Worm (Caenorhabditis elegans) whole organism, L4 larva: ENCODE measurements around the gene ttr-16.

ENCODE experiments used
- D1046.2 ChIP-seq: fragments of 200-800 bp; sonication (Bioruptor generic); IDR thresholded peaks from 2 replicates; pipeline ENCODE4 v1.3.6; 2022; ENCODE audit warnings: missing genetic modification characterization, missing compliant biosample characterization
- F10B5.3 ChIP-seq: sonication (generic microtip); optimal IDR thresholded peaks from 2 replicates; lab custom pipeline; 2016; ENCODE audit warnings: mild to moderate bottlenecking, missing genetic modification characterization, missing compliant biosample characterization
- F26F4.8 ChIP-seq: fragments of 200-800 bp; sonication (Bioruptor generic); conservative IDR thresholded peaks from 2 replicates; pipeline ENCODE4 v1.3.6; 2022; ENCODE audit warnings: missing genetic modification characterization, missing compliant biosample characterization
- F44E2.7 ChIP-seq: fragments of 200-800 bp; sonication (Bioruptor generic); IDR thresholded peaks from 2 replicates; pipeline ENCODE4 v2.1.2; 2022; ENCODE audit warnings: missing genetic modification characterization, missing compliant biosample characterization
- R02D3.7 ChIP-seq: fragments of 150-350 bp; sonication (generic microtip); optimal IDR thresholded peaks from 3 replicates; lab custom pipeline; 2014; ENCODE audit warnings: missing biosample characterization, missing genetic modification characterization
- Y48G9A.11 ChIP-seq: fragments of 200-800 bp; sonication (Bioruptor generic); IDR thresholded peaks from 2 replicates; pipeline ENCODE4 v1.3.6; 2022; ENCODE audit warnings: missing genetic modification reagents, missing genetic modification characterization, missing compliant biosample characterization
- Y5F2A.4 ChIP-seq: fragments of 200-800 bp; sonication (Bioruptor generic); optimal IDR thresholded peaks from 2 replicates; lab custom pipeline; 2018; ENCODE audit warnings: mild to moderate bottlenecking, missing genetic modification characterization, missing compliant biosample characterization
- Y75B8A.6 ChIP-seq: fragments of 200-800 bp; sonication (Bioruptor generic); IDR thresholded peaks from 2 replicates; pipeline ENCODE4 v1.3.6; 2022; ENCODE audit warnings: missing genetic modification reagents, missing genetic modification characterization, missing compliant biosample characterization
- ZK337.2 ChIP-seq: fragments of 200-800 bp; sonication (Bioruptor generic); IDR thresholded peaks from 2 replicates; pipeline ENCODE4 v1.3.6; 2022; ENCODE audit warnings: missing genetic modification reagents, missing genetic modification characterization, missing compliant biosample characterization
- ZK546.5 ChIP-seq, 2 experiments: sonication (generic microtip); optimal IDR thresholded peaks; 2 replicates each; lab custom pipeline; 2017; ENCODE audit warnings: missing biosample characterization in 2 of 2, missing genetic modification characterization in 2 of 2
- aly-2 ChIP-seq: sonication (generic microtip); optimal IDR thresholded peaks from 2 replicates; lab custom pipeline; 2018; ENCODE audit warnings: missing biosample characterization, missing genetic modification characterization
- ceh-20 ChIP-seq: fragments of 200-800 bp; sonication (Bioruptor generic); IDR thresholded peaks from 2 replicates; pipeline ENCODE4 v1.3.6; 2022; ENCODE audit warnings: missing genetic modification reagents, missing genetic modification characterization, missing compliant biosample characterization
- ceh-82 ChIP-seq: sonication (generic microtip); optimal IDR thresholded peaks from 2 replicates; lab custom pipeline; 2017; ENCODE audit warnings: missing biosample characterization, missing genetic modification characterization
- ces-1 ChIP-seq: fragments of 150-350 bp; sonication (generic microtip); optimal IDR thresholded peaks from 4 replicates; lab custom pipeline; 2014; ENCODE audit warnings: missing biosample characterization, missing genetic modification reagents, missing genetic modification characterization
- ctbp-1 ChIP-seq: fragments of 200-800 bp; sonication (Bioruptor generic); IDR thresholded peaks from 2 replicates; pipeline ENCODE4 v1.3.6; 2022; ENCODE audit warnings: missing genetic modification reagents, missing genetic modification characterization, missing compliant biosample characterization
- daf-19 ChIP-seq: fragments of 200-800 bp; sonication (Bioruptor generic); conservative IDR thresholded peaks from 2 replicates; pipeline ENCODE4 v1.3.6; 2022; ENCODE audit warnings: missing genetic modification characterization, missing compliant biosample characterization
- daf-8 ChIP-seq: fragments of 200-800 bp; sonication (Bioruptor generic); IDR thresholded peaks from 2 replicates; pipeline ENCODE4 v1.3.6; 2022; ENCODE audit warnings: missing genetic modification characterization, missing compliant biosample characterization
- dmd-6 ChIP-seq: fragments of 200-800 bp; sonication (Bioruptor generic); IDR thresholded peaks from 2 replicates; pipeline ENCODE4 v1.3.6; 2022; ENCODE audit warnings: missing genetic modification reagents, missing genetic modification characterization, missing compliant biosample characterization
- duxl-1 ChIP-seq: sonication (generic microtip); optimal IDR thresholded peaks from 2 replicates; lab custom pipeline; 2016; ENCODE audit warnings: mild to moderate bottlenecking, missing genetic modification characterization, moderate library complexity, missing compliant biosample characterization; ENCODE audit not compliant: poor library complexity
- dve-1 ChIP-seq: sonication (generic microtip); optimal IDR thresholded peaks from 2 replicates; lab custom pipeline; 2017; ENCODE audit warnings: antibody characterized with exemption, mild to moderate bottlenecking, missing genetic modification characterization, missing compliant biosample characterization; ENCODE audit not compliant: insufficient read depth
- egl-27 ChIP-seq: sonication (generic microtip); optimal IDR thresholded peaks from 3 replicates; lab custom pipeline; 2017; ENCODE audit warnings: missing biosample characterization, missing genetic modification reagents, missing genetic modification characterization
- egl-43 ChIP-seq: fragments of 200-800 bp; sonication (Bioruptor generic); IDR thresholded peaks from 2 replicates; pipeline ENCODE4 v1.3.6; 2022; ENCODE audit warnings: missing genetic modification reagents, missing genetic modification characterization, missing compliant biosample characterization
- fkh-10 ChIP-seq: fragments of 150-350 bp; optimal IDR thresholded peaks from 2 replicates; lab custom pipeline; 2014; ENCODE audit warnings: missing biosample characterization, missing genetic modification reagents, missing genetic modification characterization
- gei-8 ChIP-seq: fragments of 200-800 bp; sonication (Bioruptor generic); optimal IDR thresholded peaks from 2 replicates; lab custom pipeline; 2018; ENCODE audit warnings: mild to moderate bottlenecking, missing genetic modification characterization, missing compliant biosample characterization
- hif-1 ChIP-seq, 2 experiments: sonication (generic microtip); optimal IDR thresholded peaks; 2 replicates each; lab custom pipeline; 2016 to 2017; ENCODE audit warnings: missing compliant biosample characterization in 2 of 2, missing genetic modification characterization in 2 of 2, missing genetic modification reagents in 2 of 2, missing genotype in 2 of 2, mild to moderate bottlenecking in 1 of 2
- hlh-30 ChIP-seq: sonication (generic microtip); optimal IDR thresholded peaks from 2 replicates; lab custom pipeline; 2017; ENCODE audit warnings: antibody characterized with exemption, mild to moderate bottlenecking, missing genetic modification characterization, missing compliant biosample characterization; ENCODE audit not compliant: insufficient read depth
- lin-15B ChIP-seq: fragments of 150-350 bp; sonication (generic microtip); optimal IDR thresholded peaks from 3 replicates; lab custom pipeline; 2014; ENCODE audit warnings: missing biosample characterization, missing genetic modification characterization
- lin-29 ChIP-seq: fragments of 200-800 bp; sonication (Bioruptor generic); IDR thresholded peaks from 2 replicates; pipeline ENCODE4 v1.3.6; 2022; ENCODE audit warnings: missing genetic modification reagents, missing genetic modification characterization, missing compliant biosample characterization
- lin-38 ChIP-seq: fragments of 200-800 bp; sonication (Bioruptor generic); IDR thresholded peaks from 2 replicates; pipeline ENCODE4 v1.3.6; 2022; ENCODE audit warnings: missing genetic modification reagents, missing genetic modification characterization, missing compliant biosample characterization
- lin-39 ChIP-seq: fragments of 150-350 bp; optimal IDR thresholded peaks from 2 replicates; lab custom pipeline; 2014; ENCODE audit warnings: missing biosample characterization, missing genetic modification reagents, missing genetic modification characterization
- lsy-2 ChIP-seq, 2 experiments: fragments of 150-350 bp in 1 of 2; sonication (generic microtip) in 1 of 2; optimal IDR thresholded peaks; 2 replicates each; lab custom pipeline; 2014 to 2017; ENCODE audit warnings: missing biosample characterization in 2 of 2, missing genetic modification characterization in 2 of 2
- madf-9 ChIP-seq: fragments of 200-800 bp; sonication (Bioruptor generic); conservative IDR thresholded peaks from 2 replicates; pipeline ENCODE4 v1.3.6; 2022; ENCODE audit warnings: missing genetic modification reagents, missing genetic modification characterization, missing compliant biosample characterization
- mes-2 ChIP-seq: sonication (generic microtip); optimal IDR thresholded peaks from 2 replicates; lab custom pipeline; 2016; ENCODE audit warnings: missing genotype, mild to moderate bottlenecking, missing genetic modification characterization, missing compliant biosample characterization; ENCODE audit not compliant: poor library complexity, severe bottlenecking
- mxl-3 ChIP-seq: fragments of 200-800 bp; sonication (Bioruptor generic); optimal IDR thresholded peaks from 2 replicates; lab custom pipeline; 2018; ENCODE audit warnings: mild to moderate bottlenecking, missing genetic modification characterization, missing compliant biosample characterization
- nhr-102 ChIP-seq: sonication (generic microtip); optimal IDR thresholded peaks from 2 replicates; lab custom pipeline; 2016; ENCODE audit warnings: mild to moderate bottlenecking, missing genetic modification characterization, moderate library complexity, missing compliant biosample characterization
- nhr-11 ChIP-seq: fragments of 150-350 bp; optimal IDR thresholded peaks from 2 replicates; lab custom pipeline; 2014; ENCODE audit warnings: missing biosample characterization, missing genetic modification characterization
- nhr-111 ChIP-seq: fragments of 200-800 bp; sonication (Bioruptor generic); optimal IDR thresholded peaks from 2 replicates; lab custom pipeline; 2018; ENCODE audit warnings: mild to moderate bottlenecking, missing genetic modification characterization, missing compliant biosample characterization
- nhr-28 ChIP-seq: fragments of 150-350 bp; optimal IDR thresholded peaks from 2 replicates; lab custom pipeline; 2014; ENCODE audit warnings: missing biosample characterization, missing genetic modification characterization
- nhr-41 ChIP-seq: fragments of 200-800 bp; sonication (Bioruptor generic); IDR thresholded peaks from 2 replicates; pipeline ENCODE4 v1.3.6; 2022; ENCODE audit warnings: missing genetic modification reagents, missing genetic modification characterization, missing compliant biosample characterization
- nhr-6 ChIP-seq: fragments of 150-350 bp; optimal IDR thresholded peaks from 2 replicates; lab custom pipeline; 2014; ENCODE audit warnings: missing biosample characterization, missing genetic modification characterization
- nhr-76 ChIP-seq: fragments of 150-350 bp; optimal IDR thresholded peaks from 2 replicates; lab custom pipeline; 2014; ENCODE audit warnings: missing biosample characterization, missing genetic modification characterization
- pqm-1 ChIP-seq: sonication (generic microtip); optimal IDR thresholded peaks from 2 replicates; lab custom pipeline; 2017; ENCODE audit warnings: missing biosample characterization, missing genetic modification characterization
- saeg-2 ChIP-seq: fragments of 200-800 bp; sonication (Bioruptor generic); IDR thresholded peaks from 2 replicates; pipeline ENCODE4 v1.3.6; 2022; ENCODE audit warnings: missing genetic modification reagents, missing genetic modification characterization, missing compliant biosample characterization
- spr-3 ChIP-seq: fragments of 200-800 bp; sonication (Bioruptor generic); optimal IDR thresholded peaks from 2 replicates; lab custom pipeline; 2018; ENCODE audit warnings: mild to moderate bottlenecking, missing genetic modification characterization, missing compliant biosample characterization
- tag-97 ChIP-seq: fragments of 200-800 bp; sonication (Bioruptor generic); IDR thresholded peaks from 2 replicates; pipeline ENCODE4 v1.3.6; 2022; ENCODE audit warnings: missing genetic modification characterization, missing compliant biosample characterization
- tra-1 ChIP-seq: fragments of 200-800 bp; sonication (Bioruptor generic); IDR thresholded peaks from 2 replicates; pipeline ENCODE4 v1.3.6; 2022; ENCODE audit warnings: missing genetic modification reagents, missing genetic modification characterization, missing compliant biosample characterization
- unc-130 ChIP-seq: sonication (generic microtip); optimal IDR thresholded peaks from 2 replicates; lab custom pipeline; 2016; ENCODE audit warnings: missing genetic modification reagents, missing genetic modification characterization, missing compliant biosample characterization
- unc-39 ChIP-seq: sonication (generic microtip); optimal IDR thresholded peaks from 2 replicates; lab custom pipeline; 2017; ENCODE audit warnings: missing biosample characterization, missing genetic modification characterization
- vab-7 ChIP-seq: fragments of 200-800 bp; sonication (Bioruptor generic); IDR thresholded peaks from 2 replicates; pipeline ENCODE4 v1.3.6; 2022; ENCODE audit warnings: missing genetic modification reagents, missing genetic modification characterization, missing compliant biosample characterization
- zip-11 ChIP-seq: fragments of 200-800 bp; sonication (Bioruptor generic); IDR thresholded peaks from 2 replicates; pipeline ENCODE4 v1.3.6; 2022; ENCODE audit warnings: missing genetic modification characterization, missing compliant biosample characterization

ttr-16 gene

ce11 chrIV:11025941-11026340 lies 38.0 kb downstream of the ttr-16 start (continued):
- no peak for TF ChIP-seq ces-1 (GFP tag; lab: Kevin White, UChicago)
- TF ChIP-seq mes-2 (tag; lab: Kevin White, UChicago) = peak; percentile 79
- TF ChIP-seq ZK546.5 (tag; optimal IDR thresholded peaks at IDR 0.05; lab: Kevin White, UChicago) = no peak
- TF ChIP-seq unc-130 = peak; percentile 75
- TF ChIP-seq hlh-30 (tag; lab: Kevin White, UChicago) = no peak
- TF ChIP-seq hif-1 (tag; optimal IDR thresholded peaks at IDR 0.05; lab: Kevin White, UChicago) = peak in 1 of 2 experiments; percentile 54
- TF ChIP-seq madf-9 (GFP tag; lab: Robert Waterston, UW) = peak; percentile 74
- peak; percentile 10 for TF ChIP-seq nhr-6 (tag; lab: Kevin White, UChicago)
- TF ChIP-seq lsy-2 (tag; optimal IDR thresholded peaks at IDR 0.05; lab: Kevin White, UChicago) = no peak
- TF ChIP-seq nhr-76 (tag; lab: Kevin White, UChicago) = no peak
- 0 out of 2 replicates have a peak, but pooled peaks have one; percentile 43 for TF ChIP-seq F44E2.7
- 0 out of 2 replicates have a peak, but pooled peaks have one; percentile 20 for TF ChIP-seq dmd-6
- TF ChIP-seq tra-1 (GFP tag; lab: Robert Waterston, UW) = peak; percentile 76
- TF ChIP-seq duxl-1 (tag; lab: Kevin White, UChicago) = peak; percentile 18
- peak; percentile 75; the same call in 1 of the 2 replicates for TF ChIP-seq Y75B8A.6 (GFP tag; lab: Robert Waterston, UW)
- TF ChIP-seq R02D3.7 = no peak
- TF ChIP-seq ZK337.2 = peak; percentile 65; the same call in 1 of the 2 replicates
- TF ChIP-seq lin-38 (GFP tag; lab: Robert Waterston, UW) = peak; percentile 78
- peak; percentile 35 for TF ChIP-seq F10B5.3 (tag; lab: Kevin White, UChicago)
- peak; percentile 65 for TF ChIP-seq spr-3 (GFP tag; lab: Kevin White, UChicago)
- peak; percentile 84 for TF ChIP-seq D1046.2
- TF ChIP-seq nhr-11 (tag; lab: Kevin White, UChicago) = no peak
- peak; percentile 75 for TF ChIP-seq nhr-111 (GFP tag; lab: Kevin White, UChicago)
- TF ChIP-seq daf-8 (GFP tag; lab: Robert Waterston, UW) = no peak
- no peak for TF ChIP-seq ceh-82
- TF ChIP-seq Y5F2A.4 (GFP tag; lab: Kevin White, UChicago) = peak; percentile 89
- TF ChIP-seq F26F4.8 (GFP tag; lab: Robert Waterston, UW) = peak; percentile 89
- TF ChIP-seq nhr-28 = no peak
- TF ChIP-seq lin-29 (GFP tag; lab: Robert Waterston, UW) = 0 out of 2 replicates have a peak, but pooled peaks have one; percentile 32
- TF ChIP-seq ceh-20 = peak; percentile 71
- TF ChIP-seq aly-2 (tag; lab: Kevin White, UChicago) = no peak
- TF ChIP-seq zip-11 (GFP tag; lab: Robert Waterston, UW) = no peak
- peak; percentile 73 for TF ChIP-seq nhr-102 (tag; lab: Kevin White, UChicago)
- no peak for TF ChIP-seq lin-15B (tag; lab: Kevin White, UChicago)
- no peak for TF ChIP-seq lin-39
- TF ChIP-seq egl-43 (GFP tag; lab: Robert Waterston, UW) = peak; percentile 93
- peak; percentile 66 for TF ChIP-seq gei-8 (GFP tag; lab: Kevin White, UChicago)
- no peak for TF ChIP-seq fkh-10 (GFP tag; lab: Kevin White, UChicago)
- TF ChIP-seq saeg-2 (GFP tag; lab: Robert Waterston, UW) = no peak
- TF ChIP-seq ctbp-1 = peak; percentile 88
- TF ChIP-seq unc-39 (tag; lab: Kevin White, UChicago) = no peak
- no peak for TF ChIP-seq egl-27 (tag; lab: Kevin White, UChicago)
- no peak for TF ChIP-seq dve-1
- no peak for TF ChIP-seq tag-97 (GFP tag; lab: Robert Waterston, UW)
- no peak for TF ChIP-seq pqm-1
- TF ChIP-seq Y48G9A.11 (GFP tag; lab: Robert Waterston, UW) = peak; percentile 76
- TF ChIP-seq mxl-3 (GFP tag; lab: Kevin White, UChicago) = peak; percentile 75
- TF ChIP-seq nhr-41 (GFP tag; lab: Robert Waterston, UW) = 0 out of 2 replicates have a peak, but pooled peaks have one; percentile 55
- TF ChIP-seq daf-19 (GFP tag; lab: Robert Waterston, UW) = peak; percentile 85
- TF ChIP-seq vab-7 = peak; percentile 87
